Fruit fly (Drosophila melanogaster): ENCODE results near the gene FucT6.
A peak's percentile ranks its signal among the peaks of the same experiment; 100 is the strongest.

Gene FucT6

dm6 chrX:11720138-11720537 lies 10.4 kb upstream of the FucT6 start, which contains the start of gene Tango10 (continued):
- TF ChIP-seq CG12219 (GFP tag; optimal IDR thresholded peaks at IDR 0.05): peak; percentile 18
- TF ChIP-seq CG42726 (GFP tag; IDR thresholded peaks at IDR 0.05; ENCODE audit: partially characterized antibody): peak; percentile 75
- peak; percentile 44 for TF ChIP-seq stwl (tag; optimal IDR thresholded peaks at IDR 0.05)
- no peak for TF ChIP-seq CG11398 (GFP tag; optimal IDR thresholded peaks at IDR 0.05)
- TF ChIP-seq Lpt (GFP tag; optimal IDR thresholded peaks at IDR 0.05): no peak
- 0 out of 2 replicates have a peak, but pooled peaks have one; percentile 13 for TF ChIP-seq Taf1 (GFP tag; IDR thresholded peaks at IDR 0.05)
- TF ChIP-seq HmgD (GFP tag; optimal IDR thresholded peaks at IDR 0.05): peak; percentile 22
- TF ChIP-seq Hsf (GFP tag; optimal IDR thresholded peaks at IDR 0.05): peak; percentile 54
- TF ChIP-seq Spps (tag; optimal IDR thresholded peaks at IDR 0.05): no peak
- TF ChIP-seq CG1792 (GFP tag; optimal IDR thresholded peaks at IDR 0.05): peak; percentile 57
- no peak for TF ChIP-seq HHEX (GFP tag; optimal IDR thresholded peaks at IDR 0.05)
- TF ChIP-seq al (GFP tag; IDR thresholded peaks at IDR 0.05): peak; percentile 24; the same call in 1 of the 2 replicates
- TF ChIP-seq CG12155 (GFP tag; optimal IDR thresholded peaks at IDR 0.05): peak; percentile 68
- peak; percentile 37 for TF ChIP-seq ssp (GFP tag; IDR thresholded peaks at IDR 0.05)
- peak; percentile 57 for TF ChIP-seq grau (tag; optimal IDR thresholded peaks at IDR 0.05)
- TF ChIP-seq wek (GFP tag; optimal IDR thresholded peaks at IDR 0.05): no peak
- no peak for TF ChIP-seq zf30C (GFP tag; optimal IDR thresholded peaks at IDR 0.05)
- no peak for TF ChIP-seq br (optimal IDR thresholded peaks at IDR 0.05)
- no peak for TF ChIP-seq eve (GFP tag; optimal IDR thresholded peaks at IDR 0.05)
- TF ChIP-seq org-1 (GFP tag; optimal IDR thresholded peaks at IDR 0.05): no peak
- no peak for TF ChIP-seq usp (GFP tag; optimal IDR thresholded peaks at IDR 0.05)
- no peak for TF ChIP-seq NK7.1 (GFP tag; optimal IDR thresholded peaks at IDR 0.05)
- no peak for TF ChIP-seq hkb (optimal IDR thresholded peaks at IDR 0.05)
- TF ChIP-seq hkb (GFP tag; IDR thresholded peaks at IDR 0.05): no peak
- TF ChIP-seq CG1024 (GFP tag; IDR thresholded peaks at IDR 0.05): no peak
- no peak for TF ChIP-seq B-H1 (GFP tag; IDR thresholded peaks at IDR 0.05)
- TF ChIP-seq CG17385 (GFP tag; optimal IDR thresholded peaks at IDR 0.05): no peak
- TF ChIP-seq CG16815 (GFP tag; optimal IDR thresholded peaks at IDR 0.05): peak; percentile 21
- peak; percentile 15 for TF ChIP-seq CG3163 (GFP tag; optimal IDR thresholded peaks at IDR 0.05)
- peak; percentile 34; the same call in 1 of the 3 replicates for TF ChIP-seq H15 (GFP tag; IDR thresholded peaks at IDR 0.05)
- 0 out of 3 replicates have a peak, but pooled peaks have one; percentile 57 for TF ChIP-seq mld (GFP tag; IDR thresholded peaks at IDR 0.05; ENCODE audit: partially characterized antibody)
- peak; percentile 65 for TF ChIP-seq CG30403 (GFP tag; optimal IDR thresholded peaks at IDR 0.05)
- TF ChIP-seq kni (GFP tag; optimal IDR thresholded peaks at IDR 0.05): no peak
- TF ChIP-seq CG15479 (GFP tag; optimal IDR thresholded peaks at IDR 0.05): no peak
- TF ChIP-seq TFAM (GFP tag; optimal IDR thresholded peaks at IDR 0.05): no peak
- no peak for TF ChIP-seq Mrtf (GFP tag; IDR thresholded peaks at IDR 0.05)
- TF ChIP-seq dan (GFP tag; IDR thresholded peaks at IDR 0.05): no peak
- TF ChIP-seq Ets65A (GFP tag): peak; percentile 48
- no peak for TF ChIP-seq jumu (GFP tag; optimal IDR thresholded peaks at IDR 0.05)
- TF ChIP-seq unpg (GFP tag; optimal IDR thresholded peaks at IDR 0.05): peak; percentile 58
- no peak for TF ChIP-seq CG17612 (GFP tag; IDR thresholded peaks at IDR 0.05)
- TF ChIP-seq sqz (GFP tag; optimal IDR thresholded peaks at IDR 0.05): no peak
- peak; percentile 46 for TF ChIP-seq CG1647 (GFP tag; optimal IDR thresholded peaks at IDR 0.05)
- TF ChIP-seq CG17802 (tag; optimal IDR thresholded peaks at IDR 0.05): no peak
- TF ChIP-seq nmo (GFP tag; optimal IDR thresholded peaks at IDR 0.05): peak; percentile 60
- TF ChIP-seq zfh2 (GFP tag; optimal IDR thresholded peaks at IDR 0.05): peak; percentile 61
- TF ChIP-seq CG34224 (GFP tag; IDR thresholded peaks at IDR 0.05; ENCODE audit: partially characterized antibody): peak; percentile 79
- TF ChIP-seq CG11085 (GFP tag; IDR thresholded peaks at IDR 0.05): no peak
- TF ChIP-seq Fer3 (tag; optimal IDR thresholded peaks at IDR 0.05): peak; percentile 20
- peak; percentile 18 for TF ChIP-seq lbe (GFP tag; optimal IDR thresholded peaks at IDR 0.05)
- no peak for TF ChIP-seq tll (GFP tag; optimal IDR thresholded peaks at IDR 0.05)
- TF ChIP-seq CG10366 (GFP tag; IDR thresholded peaks at IDR 0.05): peak; percentile 52

Data from whole organism, embryonic.